Worm (Caenorhabditis elegans) whole organism, mixed stage, embryonic: ENCODE results near the gene C16B8.3.

Source experiments
- M03D4.4 ChIP-seq: sonication (generic microtip); optimal IDR thresholded peaks from 2 replicates; lab custom pipeline; 2017; ENCODE audit warnings: mild to moderate bottlenecking, missing genetic modification characterization, missing compliant biosample characterization
- bed-3 ChIP-seq: fragments of 200-800 bp; sonication (Bioruptor generic); optimal IDR thresholded peaks from 3 replicates; lab custom pipeline; 2018; ENCODE audit warnings: mild to moderate bottlenecking, missing genetic modification characterization, moderate library complexity, missing compliant biosample characterization
- blmp-1 ChIP-seq: fragments of 150-350 bp; optimal IDR thresholded peaks from 2 replicates; lab custom pipeline; 2014; ENCODE audit warnings: missing biosample characterization, missing genetic modification characterization
- ceh-43 ChIP-seq: fragments of 200-800 bp; sonication (Bioruptor generic); optimal IDR thresholded peaks from 2 replicates; lab custom pipeline; 2018; ENCODE audit warnings: mild to moderate bottlenecking, missing genetic modification characterization, moderate library complexity, missing compliant biosample characterization
- ceh-83 ChIP-seq: fragments of 200-800 bp; sonication (Bioruptor generic); optimal IDR thresholded peaks from 2 replicates; lab custom pipeline; 2018; ENCODE audit warnings: mild to moderate bottlenecking, missing genetic modification characterization, missing compliant biosample characterization
- ces-1 ChIP-seq: fragments of 150-350 bp; optimal IDR thresholded peaks from 2 replicates; lab custom pipeline; 2014; ENCODE audit warnings: missing biosample characterization, missing genetic modification reagents, missing genetic modification characterization
- cnd-1 ChIP-seq: fragments of 200-800 bp; sonication (Bioruptor generic); optimal IDR thresholded peaks from 2 replicates; lab custom pipeline; 2018; ENCODE audit warnings: mild to moderate bottlenecking, missing genetic modification characterization, missing compliant biosample characterization
- drap-1 ChIP-seq: fragments of 200-800 bp; sonication (Bioruptor generic); optimal IDR thresholded peaks from 3 replicates; lab custom pipeline; 2018; ENCODE audit warnings: mild to moderate bottlenecking, missing genetic modification characterization, missing compliant biosample characterization
- elt-1 ChIP-seq: sonication (generic microtip); optimal IDR thresholded peaks from 2 replicates; lab custom pipeline; 2017; ENCODE audit warnings: missing genetic modification characterization, mild to moderate bottlenecking, missing compliant biosample characterization, antibody characterized with exemption, moderate library complexity, borderline replicate concordance; ENCODE audit not compliant: insufficient read depth
- elt-3 ChIP-seq: fragments of 150-350 bp; optimal IDR thresholded peaks from 2 replicates; lab custom pipeline; 2014; ENCODE audit warnings: missing biosample characterization, missing genetic modification characterization
- flh-1 ChIP-seq: fragments of 200-800 bp; sonication (Bioruptor generic); optimal IDR thresholded peaks from 2 replicates; lab custom pipeline; 2018; ENCODE audit warnings: mild to moderate bottlenecking, missing genetic modification characterization, moderate library complexity, missing compliant biosample characterization
- hlh-1 ChIP-seq: fragments of 150-350 bp; optimal IDR thresholded peaks from 2 replicates; lab custom pipeline; 2014; ENCODE audit warnings: missing biosample characterization, missing genetic modification reagents, missing genetic modification characterization
- lin-32 ChIP-seq: fragments of 200-800 bp; sonication (Bioruptor generic); optimal IDR thresholded peaks from 2 replicates; lab custom pipeline; 2018; ENCODE audit warnings: mild to moderate bottlenecking, missing genetic modification characterization, missing compliant biosample characterization
- lsy-2 ChIP-seq: fragments of 150-350 bp; optimal IDR thresholded peaks from 2 replicates; lab custom pipeline; 2014; ENCODE audit warnings: missing biosample characterization, missing genetic modification characterization
- mab-5 ChIP-seq: fragments of 150-350 bp; optimal IDR thresholded peaks from 2 replicates; lab custom pipeline; 2014; ENCODE audit warnings: missing biosample characterization, missing genetic modification characterization
- mls-2 ChIP-seq: sonication (generic microtip); optimal IDR thresholded peaks from 2 replicates; lab custom pipeline; 2016; ENCODE audit warnings: mild to moderate bottlenecking, missing genetic modification characterization, moderate library complexity, missing compliant biosample characterization
- nhr-2 ChIP-seq: fragments of 150-350 bp; optimal IDR thresholded peaks from 2 replicates; lab custom pipeline; 2014; ENCODE audit warnings: missing biosample characterization, missing genetic modification characterization
- nhr-237 ChIP-seq: fragments of 150-350 bp; optimal IDR thresholded peaks from 2 replicates; lab custom pipeline; 2014; ENCODE audit warnings: missing biosample characterization, missing genetic modification characterization
- nhr-28 ChIP-seq: fragments of 150-350 bp; optimal IDR thresholded peaks from 2 replicates; lab custom pipeline; 2014; ENCODE audit warnings: missing biosample characterization, missing genetic modification characterization
- nhr-76 ChIP-seq: sonication (generic microtip); optimal IDR thresholded peaks from 2 replicates; lab custom pipeline; 2017; ENCODE audit warnings: missing biosample characterization, missing genetic modification characterization
- pha-4 ChIP-seq: fragments of 150-350 bp; optimal IDR thresholded peaks from 2 replicates; lab custom pipeline; 2018; ENCODE audit warnings: missing biosample characterization, missing genetic modification reagents, missing genetic modification characterization
- sem-2 ChIP-seq: fragments of 200-800 bp; sonication (Bioruptor generic); optimal IDR thresholded peaks from 2 replicates; lab custom pipeline; 2018; ENCODE audit warnings: mild to moderate bottlenecking, missing genetic modification characterization, missing compliant biosample characterization
- snpc-4 ChIP-seq: fragments of 150-350 bp; optimal IDR thresholded peaks from 2 replicates; lab custom pipeline; 2014; ENCODE audit warnings: missing biosample characterization, missing genetic modification characterization
- sptf-1 ChIP-seq: sonication (generic microtip); optimal IDR thresholded peaks from 2 replicates; lab custom pipeline; 2017; ENCODE audit warnings: mild to moderate bottlenecking, missing genetic modification characterization, moderate library complexity, missing compliant biosample characterization
- tbx-8 ChIP-seq: fragments of 200-800 bp; sonication (Bioruptor generic); optimal IDR thresholded peaks from 2 replicates; lab custom pipeline; 2018; ENCODE audit warnings: mild to moderate bottlenecking, missing genetic modification characterization, moderate library complexity, missing compliant biosample characterization
- unc-120 ChIP-seq: sonication (generic microtip); optimal IDR thresholded peaks from 2 replicates; lab custom pipeline; 2017; ENCODE audit warnings: missing genetic modification characterization, missing compliant biosample characterization; ENCODE audit not compliant: poor library complexity, severe bottlenecking
- unc-39 ChIP-seq: fragments of 150-350 bp; optimal IDR thresholded peaks from 2 replicates; lab custom pipeline; 2014; ENCODE audit warnings: missing biosample characterization, missing genetic modification characterization
- unc-62 ChIP-seq: fragments of 150-350 bp; optimal IDR thresholded peaks from 2 replicates; lab custom pipeline; 2014; ENCODE audit warnings: missing biosample characterization, missing genetic modification reagents, missing genetic modification characterization
- zip-8 ChIP-seq: fragments of 150-350 bp; optimal IDR thresholded peaks from 2 replicates; lab custom pipeline; 2014; ENCODE audit warnings: missing biosample characterization, missing genetic modification characterization
- ztf-11 ChIP-seq: fragments of 150-350 bp; optimal IDR thresholded peaks from 2 replicates; lab custom pipeline; 2014; ENCODE audit warnings: missing biosample characterization, missing genetic modification characterization

C16B8.3 gene

DNA sequence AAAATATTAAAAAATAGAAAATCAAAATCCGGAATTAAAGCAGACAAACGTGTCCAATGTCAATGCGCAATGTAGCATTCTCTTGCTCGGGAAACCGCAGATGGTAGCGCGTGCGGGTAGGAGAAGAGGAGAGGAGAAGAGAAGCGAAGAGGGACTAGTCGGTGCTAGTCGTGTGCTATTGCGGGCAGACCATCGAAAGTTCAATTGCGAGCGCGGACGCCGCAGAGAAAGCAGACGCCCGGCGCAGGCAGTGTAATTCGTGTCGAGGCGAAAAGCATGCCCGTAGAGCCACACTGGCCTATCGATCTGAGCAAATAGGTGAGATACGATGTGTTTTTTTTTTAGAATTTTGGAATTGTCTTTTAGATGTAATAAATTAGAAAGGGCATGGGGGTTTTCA, 22.8 kb downstream of the C16B8.3 start:
- TF ChIP-seq tbx-8 (GFP tag; lab: Kevin White, UChicago) (no peak), ces-1 (GFP tag; lab: Kevin White, UChicago) (peak; percentile 34), pha-4 (peak; percentile 39), unc-120 (peak; percentile 88)

DNA sequence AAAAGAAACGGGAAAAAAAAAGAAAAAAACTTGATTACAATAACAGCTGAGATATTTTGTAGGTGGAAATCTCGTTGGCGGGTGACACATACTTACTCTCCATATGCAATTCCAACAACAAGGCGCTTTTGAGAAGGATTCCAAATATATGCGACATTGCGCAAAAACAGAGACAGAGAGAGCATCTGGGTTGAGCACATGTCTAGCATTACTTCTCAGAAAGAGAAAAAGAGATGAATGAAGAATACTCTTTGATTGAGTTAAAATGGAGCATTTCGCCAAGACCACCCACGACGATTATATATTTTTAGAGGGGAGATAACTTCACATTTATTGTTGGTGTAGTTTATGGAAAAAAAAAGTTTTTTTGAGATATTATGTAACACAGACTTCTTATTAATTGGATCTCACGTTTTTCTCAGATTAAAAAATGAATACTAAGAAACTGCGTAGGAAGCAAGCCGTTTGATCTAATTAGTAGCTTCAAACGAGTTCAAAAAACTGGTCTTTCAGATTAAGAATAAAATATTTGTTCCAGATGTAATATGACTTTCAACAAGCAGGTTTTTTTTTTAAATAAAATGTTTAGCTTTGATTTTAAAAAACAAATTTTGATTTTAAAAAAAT, 23.4 kb downstream of the C16B8.3 start:
- TF ChIP-seq sem-2 = no peak
- TF ChIP-seq ces-1 (GFP tag; lab: Kevin White, UChicago) = peak; percentile 77
- TF ChIP-seq unc-62 (GFP tag; lab: Kevin White, UChicago) = no peak
- no peak for TF ChIP-seq sptf-1 (tag; lab: Kevin White, UChicago)
- no peak for TF ChIP-seq ceh-43

DNA sequence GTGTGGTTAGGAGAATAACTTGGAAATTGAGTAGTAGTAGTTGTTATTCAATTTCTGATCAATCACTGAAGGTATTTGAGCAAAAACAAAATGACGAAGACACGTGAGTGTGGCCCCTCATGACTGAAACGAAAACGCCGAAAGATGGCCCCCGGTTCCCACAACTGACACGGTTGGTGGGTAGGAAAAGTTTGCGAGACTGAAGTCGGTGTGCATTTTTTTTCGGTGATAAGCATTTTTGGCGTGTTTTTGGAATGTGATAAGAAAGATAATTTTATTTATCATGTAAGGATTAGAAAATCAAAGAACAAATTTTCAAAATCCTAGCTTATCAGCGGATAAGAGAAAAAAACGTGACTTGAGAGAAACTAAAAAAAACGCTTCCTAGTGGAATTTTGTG, 24.4 kb downstream of the C16B8.3 start:
- TF ChIP-seq M03D4.4 = no peak
- TF ChIP-seq cnd-1 (tag; lab: Kevin White, UChicago) = no peak
- no peak for TF ChIP-seq lsy-2 (tag; lab: Kevin White, UChicago)
- no peak for TF ChIP-seq unc-62 (GFP tag; lab: Kevin White, UChicago)

DNA sequence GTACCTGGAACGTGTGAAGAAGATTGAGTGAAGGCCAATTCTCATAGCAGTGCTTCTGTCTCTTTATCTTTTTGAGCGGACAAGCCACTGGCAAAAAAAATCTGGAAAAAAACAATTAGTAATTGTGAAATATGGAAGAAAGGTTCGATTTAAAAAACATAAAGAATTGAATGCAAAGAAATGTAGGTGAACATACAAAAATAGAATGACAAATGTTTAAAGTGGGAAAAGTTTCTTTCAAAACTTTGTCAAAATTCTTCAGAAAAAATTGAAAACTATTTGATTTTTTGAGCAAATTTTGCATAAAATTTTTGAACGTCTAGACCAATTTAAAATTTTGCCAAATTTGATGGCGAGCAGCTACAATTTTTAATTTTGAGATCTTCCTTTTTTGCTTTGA, 25.2 kb downstream of the C16B8.3 start, which contains the start of gene ptp-4A2:
Gene ptp-4A2 (minus strand): TSS at position 101 of the 400 bp plus-strand sequence.
- TF ChIP-seq elt-1 (tag; lab: Kevin White, UChicago) = no peak
- no peak for TF ChIP-seq nhr-28 (tag; lab: Kevin White, UChicago)
- TF ChIP-seq pha-4 = no peak
- no peak for TF ChIP-seq tbx-8 (GFP tag; lab: Kevin White, UChicago)
- no peak for TF ChIP-seq nhr-2 (tag; lab: Kevin White, UChicago)
- TF ChIP-seq lsy-2 (tag; lab: Kevin White, UChicago) = no peak
- TF ChIP-seq sem-2 = no peak
- TF ChIP-seq nhr-237 = no peak
- no peak for TF ChIP-seq mls-2
- no peak for TF ChIP-seq bed-3 (GFP tag; lab: Kevin White, UChicago)

DNA sequence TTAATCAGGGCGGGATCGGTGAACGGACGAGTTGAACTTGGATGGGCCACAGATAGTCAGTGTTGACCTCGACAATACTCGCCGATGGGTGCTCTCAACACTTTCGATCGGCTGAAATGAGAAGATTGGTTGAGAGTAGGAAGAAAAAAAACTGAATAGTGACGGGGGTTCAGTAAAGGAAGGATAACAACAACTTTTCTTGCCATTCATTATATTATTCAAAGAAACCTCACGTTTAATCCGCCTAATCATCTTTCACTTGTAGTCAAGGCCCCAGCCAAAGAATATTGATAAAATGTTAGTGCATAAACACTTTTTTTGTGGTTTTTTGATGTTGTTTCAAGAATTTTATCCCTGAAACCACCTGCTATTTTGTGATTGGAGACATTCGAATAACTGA, 26.2 kb downstream of the C16B8.3 start, which contains the start of gene T19D2.13:
Gene T19D2.13 (minus strand): TSS at position 101 of the 400 bp plus-strand sequence.
- no peak for TF ChIP-seq nhr-28 (tag; lab: Kevin White, UChicago)
- no peak for TF ChIP-seq elt-1 (tag; lab: Kevin White, UChicago)
- no peak for TF ChIP-seq ztf-11 (tag; lab: Kevin White, UChicago)
- TF ChIP-seq drap-1 (GFP tag; lab: Kevin White, UChicago) = no peak
- TF ChIP-seq lsy-2 (tag; lab: Kevin White, UChicago) = no peak
- TF ChIP-seq ceh-83 (GFP tag; lab: Kevin White, UChicago) = no peak
- TF ChIP-seq unc-62 (GFP tag; lab: Kevin White, UChicago) = no peak
- no peak for TF ChIP-seq nhr-237
- no peak for TF ChIP-seq snpc-4
- no peak for TF ChIP-seq sem-2
- no peak for TF ChIP-seq M03D4.4
- no peak for TF ChIP-seq flh-1 (GFP tag; lab: Kevin White, UChicago)
- no peak for TF ChIP-seq hlh-1 (tag; lab: Kevin White, UChicago)
- TF ChIP-seq, all 35 proteins: peak for 0

DNA sequence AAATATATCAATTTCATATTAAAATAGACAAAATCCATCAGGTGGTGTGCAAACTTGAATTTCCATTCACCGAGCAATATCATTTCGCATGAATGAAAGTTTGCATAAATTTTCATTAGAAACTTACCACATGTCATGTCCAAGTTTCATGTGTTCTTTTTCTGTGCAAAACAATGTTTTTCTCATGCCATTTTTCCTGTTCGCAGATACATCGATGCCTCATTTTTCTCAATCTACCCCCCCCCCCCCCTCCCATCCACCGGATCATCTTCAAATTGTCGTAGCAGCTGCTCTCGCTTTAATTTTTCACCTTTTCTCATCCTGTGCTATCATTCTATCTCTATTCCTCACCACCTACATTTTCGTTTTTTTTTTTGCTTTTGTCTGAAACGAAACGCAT, 29.5 kb downstream of the C16B8.3 start, which contains the start of gene T19D2.3:
Gene T19D2.3 (plus strand): TSS at position 301 of the 400 bp plus-strand sequence.
- TF ChIP-seq tbx-8 (GFP tag; lab: Kevin White, UChicago) = no peak
- TF ChIP-seq blmp-1 (tag; lab: Kevin White, UChicago) = no peak
- TF ChIP-seq unc-120 = no peak
- TF ChIP-seq pha-4 = no peak
- TF ChIP-seq elt-1 (tag; lab: Kevin White, UChicago) = no peak
- TF ChIP-seq nhr-76 (tag; lab: Kevin White, UChicago) = no peak
- no peak for TF ChIP-seq bed-3 (GFP tag; lab: Kevin White, UChicago)
- TF ChIP-seq, all 35 proteins: peak for 0

DNA sequence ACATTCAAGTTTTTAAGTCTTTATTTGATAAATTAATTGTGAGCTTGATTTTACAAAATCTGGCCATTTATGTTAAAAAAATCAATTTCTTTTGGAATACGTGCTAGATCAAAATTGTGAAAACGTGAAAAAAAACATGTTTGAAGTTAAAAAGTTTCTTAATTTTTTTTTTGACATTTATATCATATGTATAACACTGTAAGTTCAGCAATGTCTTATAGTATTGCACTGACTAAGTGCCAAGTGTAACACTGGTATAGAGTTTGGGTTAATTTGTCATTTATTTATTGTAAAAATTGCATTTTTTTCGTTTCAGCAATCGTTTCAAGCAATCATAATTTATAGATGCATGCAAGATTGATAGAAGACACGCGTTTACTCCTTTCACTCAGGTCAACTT, 30.6 kb downstream of the C16B8.3 start:
- TF ChIP-seq mab-5 (tag; lab: Kevin White, UChicago) = no peak
- no peak for TF ChIP-seq nhr-76 (tag; lab: Kevin White, UChicago)
- no peak for TF ChIP-seq lin-32 (GFP tag; lab: Kevin White, UChicago)
- no peak for TF ChIP-seq cnd-1 (tag; lab: Kevin White, UChicago)
- TF ChIP-seq ztf-11 (tag; lab: Kevin White, UChicago) = no peak
- no peak for TF ChIP-seq elt-3 (tag; lab: Kevin White, UChicago)
- TF ChIP-seq lsy-2 (tag; lab: Kevin White, UChicago) = no peak
- TF ChIP-seq zip-8 = no peak
- TF ChIP-seq unc-39 (tag; lab: Kevin White, UChicago) = no peak
- TF ChIP-seq sptf-1 (tag; lab: Kevin White, UChicago) = no peak
- TF ChIP-seq sem-2 = no peak
- TF ChIP-seq, all 35 proteins: peak for 0
